Worm (Caenorhabditis elegans) whole organism, young adult: ENCODE data around the gene col-144.

Experiments
- D2030.7 ChIP-seq: fragments of 200-800 bp; sonication (Bioruptor generic); IDR thresholded peaks from 2 replicates; pipeline ENCODE4 v1.3.6; 2022; ENCODE audit warnings: missing genetic modification reagents, missing genetic modification characterization, missing compliant biosample characterization
- F23B12.7 ChIP-seq: sonication (generic microtip); optimal IDR thresholded peaks from 2 replicates; lab custom pipeline; 2017; ENCODE audit warnings: missing genetic modification characterization, mild to moderate bottlenecking, missing compliant biosample characterization, antibody characterized with exemption, moderate library complexity; ENCODE audit not compliant: insufficient read depth
- let-607 ChIP-seq, 2 experiments: fragments of 200-800 bp in 1 of 2; sonication (Bioruptor generic) in 1 of 2; sonication (generic microtip) in 1 of 2; optimal IDR thresholded peaks; 2 replicates each; lab custom pipeline; 2016 to 2018; ENCODE audit warnings: mild to moderate bottlenecking in 2 of 2, missing compliant biosample characterization in 2 of 2, missing genetic modification characterization in 2 of 2, moderate library complexity in 2 of 2, missing genotype in 1 of 2
- lin-35 ChIP-seq, 3 experiments: fragments of 150-350 bp in 2 of 3; sonication (generic microtip) in 1 of 3; optimal IDR thresholded peaks; 2 replicates each; lab custom pipeline; 2014 to 2018; ENCODE audit warnings: missing biosample characterization in 3 of 3, missing genetic modification characterization in 3 of 3, missing genetic modification reagents in 3 of 3
- nhr-120 ChIP-seq: fragments of 200-800 bp; sonication (Bioruptor generic); IDR thresholded peaks from 2 replicates; pipeline ENCODE4 v1.3.6; 2022; ENCODE audit warnings: missing genetic modification characterization, missing compliant biosample characterization
- ztf-22 ChIP-seq: fragments of 200-800 bp; sonication (Bioruptor generic); optimal IDR thresholded peaks from 2 replicates; lab custom pipeline; 2018; ENCODE audit warnings: mild to moderate bottlenecking, missing genetic modification characterization, moderate library complexity, missing compliant biosample characterization

DNA sequence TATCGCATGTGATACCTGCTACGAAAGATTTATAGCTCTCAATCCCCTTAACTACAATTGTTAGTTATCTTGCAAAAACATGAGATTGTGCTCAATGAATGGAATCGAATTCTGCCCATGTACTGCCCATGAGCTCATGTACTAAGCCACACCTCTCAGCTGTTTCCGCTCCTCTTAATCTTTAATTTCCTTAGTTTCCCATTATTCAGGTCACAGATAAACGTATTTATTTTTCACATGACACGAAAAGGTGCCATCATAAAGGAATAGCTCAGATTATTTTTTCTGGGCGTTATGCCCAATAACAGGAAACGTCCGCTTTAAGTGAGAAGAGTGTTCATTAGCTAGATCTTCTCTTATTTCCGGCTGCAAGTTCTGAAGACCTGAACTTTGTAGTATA is 25.6 kb upstream of the col-144 start:
- TF ChIP-seq D2030.7 (no peak), F23B12.7 (no peak), lin-35 (GFP tag; optimal IDR thresholded peaks at IDR 0.05; lab: Kevin White, UChicago) (no peak), ztf-22 (GFP tag; lab: Kevin White, UChicago) (no peak), let-607 (tag; optimal IDR thresholded peaks at IDR 0.05; lab: Kevin White, UChicago) (no peak), nhr-120 (GFP tag; lab: Robert Waterston, UW) (no peak)
